Worm (Caenorhabditis elegans): ENCODE data around the gene dnj-11.
A peak's percentile ranks its signal among the peaks of the same experiment; 100 is the strongest.

dnj-11 gene

DNA sequence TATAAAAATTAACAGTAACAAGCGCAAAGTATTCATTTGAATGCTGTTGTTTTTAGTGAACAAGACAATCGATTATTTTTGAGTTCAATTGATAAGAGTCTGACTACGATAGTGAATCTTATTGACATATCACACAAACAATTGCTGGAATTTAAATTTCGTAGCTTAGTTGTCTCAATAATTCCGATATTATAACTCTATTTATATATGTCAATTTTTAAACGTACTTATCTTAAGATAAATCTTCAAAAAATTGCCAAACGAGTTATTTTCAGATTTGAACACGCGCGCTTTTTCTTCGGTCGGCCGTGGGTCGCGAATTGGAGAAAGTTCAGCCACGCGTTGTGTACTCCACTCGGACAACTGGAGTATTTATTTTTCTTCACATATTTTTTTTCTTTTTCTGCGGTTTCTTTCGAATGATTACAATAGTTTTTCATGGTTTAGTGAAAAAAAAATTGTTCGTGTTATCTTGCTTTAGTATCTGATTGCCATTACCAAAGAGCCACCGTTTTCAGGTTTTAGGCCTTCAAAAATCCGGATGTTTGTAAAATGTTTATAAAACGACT is 46.1 kb downstream of the dnj-11 start, which contains the start of the genes cest-5.1 and C01B10.9 (continued):
- TF ChIP-seq ceh-63 (GFP tag; optimal IDR thresholded peaks at IDR 0.05) (no peak), dpl-1 (GFP tag; optimal IDR thresholded peaks at IDR 0.05) (peak; percentile 90 to 95 (median 94)), C34B4.2 (tag; optimal IDR thresholded peaks at IDR 0.05) (no peak), zip-4 (GFP tag; optimal IDR thresholded peaks at IDR 0.05) (peak; percentile 48), pqm-1 (tag; optimal IDR thresholded peaks at IDR 0.05) (no peak), elt-3 (tag; optimal IDR thresholded peaks at IDR 0.05) (peak in 1 of 6 experiments; percentile 46), aly-2 (tag; optimal IDR thresholded peaks at IDR 0.05) (no peak), pax-3 (tag; optimal IDR thresholded peaks at IDR 0.05) (peak; percentile 86), tlp-1 (tag; optimal IDR thresholded peaks at IDR 0.05) (no peak), C16A3.4 (tag; optimal IDR thresholded peaks at IDR 0.05) (peak; percentile 66), nhr-85 (tag) (peak; percentile 92), alr-1 (tag; optimal IDR thresholded peaks at IDR 0.05; ENCODE audit: borderline replicate concordance) (no peak), ceh-90 (tag; optimal IDR thresholded peaks at IDR 0.05) (peak; percentile 93), elt-2 (tag; optimal IDR thresholded peaks at IDR 0.05) (peak; percentile 67), rnt-1 (tag; optimal IDR thresholded peaks at IDR 0.05) (peak; percentile 98), vab-15 (tag; optimal IDR thresholded peaks at IDR 0.05) (peak; percentile 60), jun-1 (tag; optimal IDR thresholded peaks at IDR 0.05) (peak; percentile 52), nhr-84 (tag; optimal IDR thresholded peaks at IDR 0.05) (no peak), lin-15B (tag; optimal IDR thresholded peaks at IDR 0.05) (peak; percentile 62), aha-1 (tag; optimal IDR thresholded peaks at IDR 0.05) (no peak), unc-30 (tag; optimal IDR thresholded peaks at IDR 0.05) (no peak), ceh-82 (tag; optimal IDR thresholded peaks at IDR 0.05) (peak; percentile 48 to 79 (median 61)), nhr-28 (tag; optimal IDR thresholded peaks at IDR 0.05) (no peak), nhr-12 (tag; optimal IDR thresholded peaks at IDR 0.05) (no peak), mdl-1 (tag; optimal IDR thresholded peaks at IDR 0.05) (peak in 1 of 2 experiments; percentile 28), unc-62 (GFP tag; optimal IDR thresholded peaks at IDR 0.05) (no peak), egl-27 (tag; optimal IDR thresholded peaks at IDR 0.05) (no peak), fkh-10 (GFP tag; optimal IDR thresholded peaks at IDR 0.05) (no peak), lir-3 (tag; optimal IDR thresholded peaks at IDR 0.05; ENCODE audit: poor library complexity) (peak; percentile 96), ets-5 (GFP tag; IDR thresholded peaks at IDR 0.05) (no peak), snpc-4 (tag; optimal IDR thresholded peaks at IDR 0.05) (peak; percentile 53), xbp-1 (tag; optimal IDR thresholded peaks at IDR 0.05) (peak; percentile 82), egl-13 (tag; optimal IDR thresholded peaks at IDR 0.05) (peak; percentile 83), ztf-4 (tag; optimal IDR thresholded peaks at IDR 0.05) (no peak), C04F5.9 (tag; optimal IDR thresholded peaks at IDR 0.05) (peak; percentile 86), unc-130 (tag; optimal IDR thresholded peaks at IDR 0.05) (peak; percentile 58), sox-4 (tag; optimal IDR thresholded peaks at IDR 0.05) (peak; percentile 86), lsy-2 (tag; optimal IDR thresholded peaks at IDR 0.05) (peak; percentile 78 to 82), nhr-20 (tag; optimal IDR thresholded peaks at IDR 0.05) (peak; percentile 80), ces-1 (GFP tag; optimal IDR thresholded peaks at IDR 0.05) (no peak), fkh-4 (tag; optimal IDR thresholded peaks at IDR 0.05; ENCODE audit: borderline replicate concordance) (peak; percentile 91), isw-1 (GFP tag; IDR thresholded peaks at IDR 0.05) (peak; percentile 81), fos-1 (tag; optimal IDR thresholded peaks at IDR 0.05) (peak; percentile 29), skn-1 (tag; optimal IDR thresholded peaks at IDR 0.05) (peak; percentile 77), blmp-1 (tag; optimal IDR thresholded peaks at IDR 0.05) (peak; percentile 51), lin-13 (GFP tag; optimal IDR thresholded peaks at IDR 0.05) (peak; percentile 42), nhr-90 (tag; optimal IDR thresholded peaks at IDR 0.05; ENCODE audit: poor library complexity) (peak; percentile 91), mef-2 (tag; optimal IDR thresholded peaks at IDR 0.05) (no peak), grh-1 (GFP tag; IDR thresholded peaks at IDR 0.05) (peak; percentile 57; the same call in 1 of the 2 replicates), irx-1 (tag; optimal IDR thresholded peaks at IDR 0.05) (peak; percentile 94), ceh-88 (GFP tag; IDR thresholded peaks at IDR 0.05) (peak; percentile 70), sptf-1 (tag; optimal IDR thresholded peaks at IDR 0.05) (no peak), unc-98 (GFP tag; IDR thresholded peaks at IDR 0.05) (peak; percentile 83)
